Fruit fly (Drosophila melanogaster) whole organism, adult: ENCODE results near the gene Srg3.
A peak's percentile ranks its signal among the peaks of the same experiment; 100 is the strongest.

Source experiments
- CG12768 ChIP-seq: fragments of 200-800 bp; sonication (Bioruptor generic); optimal IDR thresholded peaks from 2 replicates; lab custom pipeline; 2017; ENCODE audit warnings: missing biosample characterization, missing genetic modification characterization, mild to moderate bottlenecking, moderate library complexity, missing genetic modification reagents
- bab1 ChIP-seq: fragments of 200-800 bp; sonication (Bioruptor generic); optimal IDR thresholded peaks from 3 replicates; lab custom pipeline; 2019; ENCODE audit warnings: missing biosample characterization, mild to moderate bottlenecking, missing genetic modification characterization, moderate library complexity
- ovo ChIP-seq: fragments of 200-800 bp; sonication (Bioruptor generic); optimal IDR thresholded peaks from 2 replicates; lab custom pipeline; 2016; ENCODE audit warnings: missing biosample characterization, missing genetic modification characterization

- TF ChIP-seq CG12768 (GFP tag; lab: Kevin White, UChicago) = peak; percentile 18
- no peak for TF ChIP-seq bab1
- TF ChIP-seq ovo = no peak
These were observed 18.5 kb upstream of the Srg3 start for dm6 chr3L:9424528-9424911.
